Fruit fly (Drosophila melanogaster) whole organism, larva: ENCODE data around the gene Cep135.

ENCODE experiments used
- noc ChIP-seq: fragments of 200-800 bp; sonication (Bioruptor generic); optimal IDR thresholded peaks from 3 replicates; lab custom pipeline; 2019; ENCODE audit warnings: missing biosample characterization, mild to moderate bottlenecking, missing genetic modification characterization, moderate library complexity

Cep135 gene

dm6 chr3L:15125077-15125652, 8.6 kb downstream of the Cep135 start, which contains the start of gene CG16959:
TSS of gene CG16959 (minus strand) at chr3L:15125321.
- peak; percentile 9 for TF ChIP-seq noc (tag; lab: Kevin White, UChicago)

- TF ChIP-seq noc (tag; lab: Kevin White, UChicago) = no peak
These were observed 9.2 kb downstream of the Cep135 start for dm6 chr3L:15125717-15126116.

- TF ChIP-seq noc (tag; lab: Kevin White, UChicago) = no peak
These were observed 14.7 kb downstream of the Cep135 start, which contains the start of gene CG13457 for dm6 chr3L:15131278-15131677. TSS of gene CG13457 (minus strand) at chr3L:15131378.

- peak; percentile 94 for TF ChIP-seq noc (tag; lab: Kevin White, UChicago)
These were observed 20.4 kb downstream of the Cep135 start, which contains the start of gene CG12316 for dm6 chr3L:15136659-15137572. TSS of gene CG12316 (minus strand) at chr3L:15136934.

- TF ChIP-seq noc (tag; lab: Kevin White, UChicago) = no peak
These were observed 21.3 kb downstream of the Cep135 start for dm6 chr3L:15137790-15138189.

dm6 chr3L:15140268-15140957, 23.9 kb downstream of the Cep135 start:
- no peak for TF ChIP-seq noc (tag; lab: Kevin White, UChicago)

dm6 chr3L:15141118-15142003, 24.8 kb downstream of the Cep135 start:
- TF ChIP-seq noc (tag; lab: Kevin White, UChicago) = no peak

- TF ChIP-seq noc (tag; lab: Kevin White, UChicago) = peak; percentile 51
These were observed 25.7 kb downstream of the Cep135 start, which contains the start of gene Pdi for dm6 chr3L:15142004-15142890. TSS of gene Pdi (minus strand) at chr3L:15142840.

dm6 chr3L:15143108-15143507, 26.6 kb downstream of the Cep135 start:
- TF ChIP-seq noc (tag; lab: Kevin White, UChicago) = no peak

dm6 chr3L:15143638-15144600, 27.4 kb downstream of the Cep135 start, which contains the start of the genes CG32147 and Pex3:
TSS of gene CG32147 (minus strand) at chr3L:15144059.
TSS of gene Pex3 (plus strand) at chr3L:15144355.
- peak; percentile 2 for TF ChIP-seq noc (tag; lab: Kevin White, UChicago)

- no peak for TF ChIP-seq noc (tag; lab: Kevin White, UChicago)
These were observed 30.2 kb downstream of the Cep135 start, which contains the start of gene FucTA for dm6 chr3L:15146643-15147187. TSS of gene FucTA (plus strand) at chr3L:15147137.

- no peak for TF ChIP-seq noc (tag; lab: Kevin White, UChicago)
These were observed 33.5 kb downstream of the Cep135 start for dm6 chr3L:15150028-15150427.
